Worm (Caenorhabditis elegans): Measurements from ENCODE around the gene max-1.

DNA sequence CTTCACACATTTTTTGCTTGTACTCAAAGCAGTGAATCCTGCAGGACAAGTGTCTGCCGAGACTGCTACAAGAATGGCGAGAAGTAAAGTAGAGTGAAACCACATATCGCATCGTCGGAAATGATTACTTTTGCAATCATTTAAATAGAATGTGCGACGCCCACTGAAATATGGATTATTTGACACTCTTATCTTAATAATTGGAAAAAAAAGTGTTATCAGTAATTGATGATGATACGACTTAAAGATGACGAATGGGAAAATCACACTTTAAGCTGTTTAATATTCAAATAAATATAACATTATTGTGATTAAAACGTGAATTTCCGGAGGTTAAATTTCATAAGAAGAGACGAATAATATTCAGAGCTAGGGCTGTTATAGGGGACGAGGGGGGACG lies 17.9 kb upstream of the max-1 start, which contains the start of gene clec-41:
- no peak for TF ChIP-seq ztf-11 (tag; optimal IDR thresholded peaks at IDR 0.05)
- TF ChIP-seq flh-1 (GFP tag; optimal IDR thresholded peaks at IDR 0.05): no peak

Measured in whole organism, mixed stage, embryonic.